Worm (Caenorhabditis elegans) whole organism, young adult: Measurements from ENCODE around the gene Y19D2B.2.

ENCODE experiments used
- B0019.2 ChIP-seq: fragments of 200-800 bp; sonication (Bioruptor generic); conservative IDR thresholded peaks from 2 replicates; pipeline ENCODE4 v1.3.6; 2022; ENCODE audit warnings: missing genetic modification reagents, missing genetic modification characterization, missing compliant biosample characterization
- C17E4.6 ChIP-seq: fragments of 200-800 bp; sonication (Bioruptor generic); IDR thresholded peaks from 2 replicates; pipeline ENCODE4 v1.3.6; 2022; ENCODE audit warnings: missing genetic modification reagents, missing genetic modification characterization, missing compliant biosample characterization
- F33H1.4 ChIP-seq: fragments of 200-800 bp; sonication (Bioruptor generic); IDR thresholded peaks from 2 replicates; pipeline ENCODE4 v1.3.6; 2022; ENCODE audit warnings: missing genetic modification reagents, missing genetic modification characterization, missing compliant biosample characterization
- F49E8.2 ChIP-seq: sonication (generic microtip); optimal IDR thresholded peaks from 3 replicates; lab custom pipeline; 2017; ENCODE audit warnings: missing genetic modification characterization, mild to moderate bottlenecking, missing compliant biosample characterization, antibody characterized with exemption, moderate library complexity; ENCODE audit not compliant: insufficient read depth
- F52B5.7 ChIP-seq: sonication (generic microtip); optimal IDR thresholded peaks from 2 replicates; lab custom pipeline; 2016; ENCODE audit warnings: mild to moderate bottlenecking, missing genetic modification characterization, missing compliant biosample characterization
- F55B11.4 ChIP-seq: sonication (generic microtip); optimal IDR thresholded peaks from 2 replicates; lab custom pipeline; 2016; ENCODE audit warnings: missing compliant biosample characterization, missing genetic modification characterization, borderline replicate concordance; ENCODE audit not compliant: insufficient read depth
- F57A8.1 ChIP-seq: fragments of 200-800 bp; sonication (Bioruptor generic); optimal IDR thresholded peaks from 2 replicates; lab custom pipeline; 2018; ENCODE audit warnings: mild to moderate bottlenecking, missing genetic modification characterization, moderate library complexity, missing compliant biosample characterization
- Y53F4B.3 ChIP-seq: fragments of 200-800 bp; sonication (Bioruptor generic); IDR thresholded peaks from 2 replicates; pipeline ENCODE4 v1.3.6; 2022; ENCODE audit warnings: missing genetic modification reagents, missing genetic modification characterization, missing compliant biosample characterization
- Y79H2A.3 ChIP-seq: fragments of 200-800 bp; sonication (Bioruptor generic); conservative IDR thresholded peaks from 2 replicates; pipeline ENCODE4 v1.3.6; 2022; ENCODE audit warnings: missing genetic modification reagents, missing genetic modification characterization, missing compliant biosample characterization
- akir-1 ChIP-seq: fragments of 200-800 bp; sonication (Bioruptor generic); optimal IDR thresholded peaks from 2 replicates; lab custom pipeline; 2018; ENCODE audit warnings: mild to moderate bottlenecking, missing genetic modification characterization, moderate library complexity, missing compliant biosample characterization
- athp-1 ChIP-seq: sonication (generic microtip); optimal IDR thresholded peaks from 2 replicates; lab custom pipeline; 2017; ENCODE audit warnings: mild to moderate bottlenecking, missing genetic modification characterization, missing compliant biosample characterization
- cebp-1 ChIP-seq, 2 experiments: fragments of 200-800 bp in 1 of 2; sonication (Bioruptor generic) in 1 of 2; sonication (generic microtip) in 1 of 2; IDR thresholded peaks in 1 of 2; optimal IDR thresholded peaks in 1 of 2; 2 replicates each; pipeline versions ENCODE4 v1.3.6 to Lab custom; 2017 to 2022; ENCODE audit warnings: missing compliant biosample characterization in 2 of 2, missing genetic modification characterization in 2 of 2, mild to moderate bottlenecking in 1 of 2, missing genetic modification reagents in 1 of 2, moderate library complexity in 1 of 2
- cebp-2 ChIP-seq: fragments of 200-800 bp; sonication (Bioruptor generic); IDR thresholded peaks from 2 replicates; pipeline ENCODE4 v1.3.6; 2022; ENCODE audit warnings: missing genetic modification characterization, missing compliant biosample characterization
- ceh-100 ChIP-seq: fragments of 200-800 bp; sonication (Bioruptor generic); IDR thresholded peaks from 2 replicates; pipeline ENCODE4 v1.3.6; 2022; ENCODE audit warnings: missing genetic modification reagents, missing genetic modification characterization, missing compliant biosample characterization
- ceh-40 ChIP-seq: fragments of 200-800 bp; sonication (Bioruptor generic); IDR thresholded peaks from 2 replicates; pipeline ENCODE4 v1.3.6; 2022; ENCODE audit warnings: missing genetic modification characterization, missing compliant biosample characterization
- chd-7 ChIP-seq: sonication (generic microtip); optimal IDR thresholded peaks from 2 replicates; lab custom pipeline; 2016; ENCODE audit warnings: mild to moderate bottlenecking, missing genetic modification characterization, moderate library complexity, missing compliant biosample characterization
- egrh-3 ChIP-seq: fragments of 200-800 bp; sonication (Bioruptor generic); IDR thresholded peaks from 2 replicates; pipeline ENCODE4 v1.3.6; 2022; ENCODE audit warnings: missing genetic modification reagents, missing genetic modification characterization, missing compliant biosample characterization
- ets-4 ChIP-seq: fragments of 200-800 bp; sonication (Bioruptor generic); optimal IDR thresholded peaks from 2 replicates; lab custom pipeline; 2018; ENCODE audit warnings: mild to moderate bottlenecking, missing genetic modification characterization, missing compliant biosample characterization
- gei-17 ChIP-seq: fragments of 200-800 bp; sonication (Bioruptor generic); optimal IDR thresholded peaks from 2 replicates; lab custom pipeline; 2018; ENCODE audit warnings: mild to moderate bottlenecking, missing genetic modification characterization, missing compliant biosample characterization
- hlh-12 ChIP-seq: sonication (generic microtip); optimal IDR thresholded peaks from 2 replicates; lab custom pipeline; 2016; ENCODE audit warnings: missing genetic modification characterization, missing compliant biosample characterization
- hrde-1 ChIP-seq: sonication (generic microtip); optimal IDR thresholded peaks from 2 replicates; lab custom pipeline; 2016; ENCODE audit warnings: missing genetic modification characterization, mild to moderate bottlenecking, missing compliant biosample characterization, moderate library complexity, missing genotype, missing genetic modification reagents, borderline replicate concordance
- hsf-1 ChIP-seq: fragments of 200-800 bp; sonication (Bioruptor generic); IDR thresholded peaks from 2 replicates; pipeline ENCODE4 v1.3.6; 2022; ENCODE audit warnings: missing genetic modification reagents, missing genetic modification characterization, missing compliant biosample characterization
- let-607 ChIP-seq, 2 experiments: fragments of 200-800 bp in 1 of 2; sonication (Bioruptor generic) in 1 of 2; sonication (generic microtip) in 1 of 2; optimal IDR thresholded peaks; 2 replicates each; lab custom pipeline; 2016 to 2018; ENCODE audit warnings: mild to moderate bottlenecking in 2 of 2, missing compliant biosample characterization in 2 of 2, missing genetic modification characterization in 2 of 2, moderate library complexity in 2 of 2, missing genotype in 1 of 2
- lin-26 ChIP-seq: fragments of 200-800 bp; sonication (Bioruptor generic); IDR thresholded peaks from 2 replicates; pipeline ENCODE4 v1.3.6; 2022; ENCODE audit warnings: missing genetic modification reagents, missing genetic modification characterization, missing compliant biosample characterization
- lir-1 ChIP-seq: fragments of 200-800 bp; sonication (Bioruptor generic); conservative IDR thresholded peaks from 2 replicates; pipeline ENCODE4 v1.3.6; 2022; ENCODE audit warnings: missing genetic modification reagents, missing genetic modification characterization, missing compliant biosample characterization
- lsl-1 ChIP-seq: fragments of 200-800 bp; sonication (Bioruptor generic); optimal IDR thresholded peaks from 2 replicates; lab custom pipeline; 2018; ENCODE audit warnings: mild to moderate bottlenecking, missing genetic modification characterization, moderate library complexity, missing compliant biosample characterization
- madf-6 ChIP-seq: fragments of 200-800 bp; sonication (Bioruptor generic); IDR thresholded peaks from 2 replicates; pipeline ENCODE4 v1.3.6; 2022; ENCODE audit warnings: missing genetic modification reagents, missing genetic modification characterization, missing compliant biosample characterization
- madf-8 ChIP-seq: fragments of 200-800 bp; sonication (Bioruptor generic); conservative IDR thresholded peaks from 2 replicates; pipeline ENCODE4 v1.3.6; 2022; ENCODE audit warnings: missing genetic modification reagents, missing genetic modification characterization, missing compliant biosample characterization
- nhr-80 ChIP-seq: sonication (generic microtip); optimal IDR thresholded peaks from 2 replicates; lab custom pipeline; 2016; ENCODE audit warnings: missing genetic modification characterization, missing compliant biosample characterization
- rec-8 ChIP-seq, 2 experiments: sonication (generic microtip); optimal IDR thresholded peaks; 2 replicates each; lab custom pipeline; 2016; ENCODE audit warnings: mild to moderate bottlenecking in 2 of 2, missing genetic modification characterization in 2 of 2, missing genetic modification reagents in 2 of 2, missing genotype in 2 of 2, missing biosample characterization in 1 of 2, missing compliant biosample characterization in 1 of 2, moderate library complexity in 1 of 2
- rpc-1 ChIP-seq, 2 experiments: fragments of 150-350 bp in 1 of 2; sonication (generic microtip) in 1 of 2; optimal IDR thresholded peaks; 2 replicates each; lab custom pipeline; 2014 to 2018; ENCODE audit warnings: missing biosample characterization in 1 of 2, missing genetic modification characterization in 1 of 2, missing genetic modification reagents in 1 of 2, missing genotype in 1 of 2
- sdz-38 ChIP-seq: sonication (generic microtip); optimal IDR thresholded peaks from 2 replicates; lab custom pipeline; 2016; ENCODE audit warnings: missing genotype, missing genetic modification characterization, missing compliant biosample characterization
- snpc-4 ChIP-seq, 5 experiments: fragments of 150-350 bp in 1 of 5; sonication (generic microtip) in 4 of 5; optimal IDR thresholded peaks; 2 replicates each; lab custom pipeline; 2014 to 2018; ENCODE audit warnings: missing genetic modification characterization in 5 of 5, missing biosample characterization in 3 of 5, antibody characterized with exemption in 2 of 5, mild to moderate bottlenecking in 2 of 5, missing compliant biosample characterization in 2 of 5, missing genotype in 2 of 5, moderate library complexity in 2 of 5, missing genetic modification reagents in 1 of 5
- unc-130 ChIP-seq: sonication (generic microtip); optimal IDR thresholded peaks from 2 replicates; lab custom pipeline; 2016; ENCODE audit warnings: missing genetic modification reagents, missing genetic modification characterization, missing compliant biosample characterization
- ztf-18 ChIP-seq: sonication (generic microtip); optimal IDR thresholded peaks from 2 replicates; lab custom pipeline; 2016; ENCODE audit warnings: missing genotype, mild to moderate bottlenecking, missing genetic modification characterization, missing compliant biosample characterization
- ztf-25 ChIP-seq: fragments of 200-800 bp; sonication (Bioruptor generic); IDR thresholded peaks from 2 replicates; pipeline ENCODE4 v1.3.6; 2022; ENCODE audit warnings: missing genetic modification reagents, missing genetic modification characterization, missing compliant biosample characterization
- ztf-6 ChIP-seq: fragments of 200-800 bp; sonication (Bioruptor generic); IDR thresholded peaks from 2 replicates; pipeline ENCODE4 v1.3.6; 2022; ENCODE audit warnings: missing genetic modification reagents, missing genetic modification characterization, missing compliant biosample characterization

Y19D2B.2 gene

ce11 chrII:10935336-10935735 is 11.3 kb downstream of the Y19D2B.2 start (continued):
- TF ChIP-seq madf-8 (GFP tag; lab: Robert Waterston, UW), result peak; percentile 89
- TF ChIP-seq rpc-1 (optimal IDR thresholded peaks at IDR 0.05; lab: Kevin White, UChicago), result no peak
- TF ChIP-seq rpc-1 (tag; optimal IDR thresholded peaks at IDR 0.05; lab: Kevin White, UChicago), result no peak
- TF ChIP-seq lin-26 (GFP tag; lab: Robert Waterston, UW), result no peak
- TF ChIP-seq lir-1, result no peak
- no peak for TF ChIP-seq ztf-6 (GFP tag; lab: Robert Waterston, UW)
- TF ChIP-seq snpc-4 (GFP tag; optimal IDR thresholded peaks at IDR 0.05; lab: Kevin White, UChicago), result no peak
- peak in 1 of 4 experiments; percentile 44 for TF ChIP-seq snpc-4 (tag; optimal IDR thresholded peaks at IDR 0.05; lab: Kevin White, UChicago)
- TF ChIP-seq F57A8.1 (GFP tag; lab: Kevin White, UChicago), result no peak
- TF ChIP-seq athp-1, result no peak
- no peak for TF ChIP-seq F55B11.4 (tag; lab: Kevin White, UChicago)
- TF ChIP-seq chd-7 (tag; lab: Kevin White, UChicago), result no peak
- TF ChIP-seq ztf-18, result no peak
- TF ChIP-seq madf-6 (GFP tag; lab: Robert Waterston, UW), result peak; percentile 97

ce11 chrII:10941918-10942317 is 17.9 kb downstream of the Y19D2B.2 start, which contains the start of gene R03D7.15:
R03D7.15 (plus strand) TSS chrII:10942216.
- TF ChIP-seq egrh-3 (GFP tag; lab: Robert Waterston, UW) (peak; percentile 80; the same call in 1 of the 2 replicates), madf-8 (GFP tag; lab: Robert Waterston, UW) (peak; percentile 60), F33H1.4 (GFP tag; lab: Robert Waterston, UW) (peak; percentile 31; the same call in 1 of the 2 replicates), hsf-1 (GFP tag; lab: Robert Waterston, UW) (peak; percentile 90), madf-6 (GFP tag; lab: Robert Waterston, UW) (peak; percentile 77)
- TF ChIP-seq, all 124 proteins: peak for 5; not testable (repeated sequence) for 119

ce11 chrII:10945446-10945845 is 21.4 kb downstream of the Y19D2B.2 start:
- TF ChIP-seq let-607 (tag; optimal IDR thresholded peaks at IDR 0.05; lab: Kevin White, UChicago) (no peak), sdz-38 (tag; lab: Kevin White, UChicago) (no peak), F33H1.4 (GFP tag; lab: Robert Waterston, UW) (no peak), F52B5.7 (tag; lab: Kevin White, UChicago) (no peak)

ce11 chrII:10946848-10947247 is 22.8 kb downstream of the Y19D2B.2 start:
- no peak for TF ChIP-seq Y53F4B.3 (GFP tag; lab: Robert Waterston, UW)
- peak; percentile 3 for TF ChIP-seq nhr-80 (tag; lab: Kevin White, UChicago)

ce11 chrII:10947317-10947716 is 23.3 kb downstream of the Y19D2B.2 start, which contains the start of the genes tceb-3 and gskl-1:
tceb-3 (minus strand) TSS chrII:10947417.
gskl-1 (plus strand) TSS chrII:10947559.
- TF ChIP-seq C17E4.6, result no peak
- TF ChIP-seq cebp-1 (GFP tag; IDR thresholded peaks at IDR 0.05; lab: Robert Waterston, UW), result no peak
- TF ChIP-seq cebp-1 (tag; optimal IDR thresholded peaks at IDR 0.05; lab: Kevin White, UChicago), result no peak
- no peak for TF ChIP-seq ztf-25
- no peak for TF ChIP-seq ets-4 (GFP tag; lab: Kevin White, UChicago)
- TF ChIP-seq hlh-12 (tag; lab: Kevin White, UChicago), result no peak
- no peak for TF ChIP-seq ceh-100
- TF ChIP-seq Y79H2A.3 (GFP tag; lab: Robert Waterston, UW), result no peak
- no peak for TF ChIP-seq chd-7 (tag; lab: Kevin White, UChicago)
- no peak for TF ChIP-seq gei-17 (GFP tag; lab: Kevin White, UChicago)
- no peak for TF ChIP-seq unc-130 (GFP tag; lab: Kevin White, UChicago)
- no peak for TF ChIP-seq F33H1.4 (GFP tag; lab: Robert Waterston, UW)
- no peak for TF ChIP-seq rec-8 (tag; optimal IDR thresholded peaks at IDR 0.05; lab: Kevin White, UChicago)
- no peak for TF ChIP-seq lsl-1 (GFP tag; lab: Kevin White, UChicago)
- TF ChIP-seq ceh-40 (GFP tag; lab: Robert Waterston, UW), result no peak
- no peak for TF ChIP-seq akir-1 (GFP tag; lab: Kevin White, UChicago)
- no peak for TF ChIP-seq B0019.2 (GFP tag; lab: Robert Waterston, UW)
- no peak for TF ChIP-seq hrde-1
- TF ChIP-seq madf-8 (GFP tag; lab: Robert Waterston, UW), result no peak
- TF ChIP-seq cebp-2 (GFP tag; lab: Robert Waterston, UW), result no peak
- TF ChIP-seq F49E8.2 (tag; lab: Kevin White, UChicago), result no peak
